Fruit fly (Drosophila melanogaster): ENCODE results near the gene CG7655.

DNA sequence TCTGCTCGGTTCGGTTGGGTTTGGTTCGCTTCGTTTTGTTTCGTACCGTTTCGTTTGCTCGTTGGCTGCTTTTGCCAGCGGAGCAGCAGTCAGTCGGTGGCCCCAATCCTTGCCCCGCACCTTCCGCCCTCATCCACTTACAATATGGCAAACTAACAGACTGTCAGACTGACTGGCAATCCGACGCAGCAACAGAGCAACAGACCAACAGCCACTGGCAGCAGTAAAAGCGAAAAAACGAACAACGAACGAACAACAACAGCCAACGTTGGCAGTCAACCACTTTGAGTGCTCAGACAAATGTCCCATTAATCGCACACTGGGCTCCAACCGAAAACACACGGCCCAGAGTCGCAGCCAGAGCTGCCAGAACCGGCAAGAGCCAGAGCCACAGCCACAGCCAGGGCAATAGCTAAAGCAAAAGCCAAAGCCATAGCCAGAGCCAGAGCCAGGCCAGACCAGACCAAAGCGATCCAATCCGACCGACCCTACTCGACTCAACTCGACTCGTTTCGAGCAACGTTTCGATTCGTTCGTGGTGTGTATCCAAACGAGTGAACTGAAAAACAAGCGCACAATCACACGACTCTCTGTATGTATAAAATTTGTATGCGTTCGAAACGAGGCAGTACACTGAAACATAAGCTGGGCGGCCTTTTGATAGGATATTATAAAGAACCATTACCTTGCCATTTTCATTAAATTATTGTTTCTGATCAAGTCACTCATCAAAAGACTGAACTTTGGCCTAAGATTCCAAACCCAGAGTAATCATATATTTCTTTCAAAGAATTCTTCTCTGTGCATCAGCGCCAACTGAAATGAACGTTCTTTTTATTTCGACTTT lies 21.4 kb downstream of the CG7655 start:
- TF ChIP-seq psq (optimal IDR thresholded peaks at IDR 0.05) (no peak), h (optimal IDR thresholded peaks at IDR 0.05) (no peak), Myc (optimal IDR thresholded peaks at IDR 0.05) (no peak), insv (optimal IDR thresholded peaks at IDR 0.05) (no peak)
